Fruit fly (Drosophila melanogaster) whole organism, embryonic: ENCODE measurements around the gene edin.

Experiments used
- Ada2b ChIP-seq: fragments of 200-800 bp; sonication (Bioruptor generic); IDR thresholded peaks from 2 replicates; pipeline ENCODE4 v1.3.6; 2022; ENCODE audit warnings: missing biosample characterization, missing genetic modification characterization
- Awh ChIP-seq: fragments of 200-800 bp; sonication (Bioruptor generic); IDR thresholded peaks from 2 replicates; pipeline ENCODE4, ENCODE4 v1.3.6; 2022; ENCODE audit warnings: missing biosample characterization, missing genetic modification characterization
- B-H1 ChIP-seq: fragments of 200-800 bp; sonication (Bioruptor generic); IDR thresholded peaks from 3 replicates; pipeline ENCODE4 v1.3.6; 2022; ENCODE audit warnings: missing biosample characterization, missing genetic modification characterization
- BEAF-32 ChIP-seq: fragments of 200-800 bp; sonication (Bioruptor generic); optimal IDR thresholded peaks from 3 replicates; lab custom pipeline; 2017; ENCODE audit warnings: missing biosample characterization, missing genetic modification characterization, mild to moderate bottlenecking, moderate library complexity, missing genetic modification reagents
- Bdp1 ChIP-seq: fragments of 200-800 bp; sonication (Bioruptor generic); optimal IDR thresholded peaks from 3 replicates; lab custom pipeline; 2016; ENCODE audit warnings: missing biosample characterization, missing genetic modification characterization
- CG10321 ChIP-seq: fragments of 200-800 bp; sonication (Bioruptor generic); IDR thresholded peaks from 2 replicates; pipeline ENCODE4 v1.3.6; 2022; ENCODE audit warnings: missing biosample characterization, missing genetic modification characterization
- CG12104 ChIP-seq: fragments of 200-800 bp; sonication (Bioruptor generic); optimal IDR thresholded peaks from 3 replicates; lab custom pipeline; 2016; ENCODE audit warnings: missing biosample characterization, missing genetic modification characterization
- CG12236 ChIP-seq: fragments of 200-800 bp; sonication (Bioruptor generic); optimal IDR thresholded peaks from 2 replicates; lab custom pipeline; 2016; ENCODE audit warnings: missing biosample characterization, missing genetic modification characterization
- CG14710 ChIP-seq: fragments of 200-800 bp; sonication (Bioruptor generic); optimal IDR thresholded peaks from 3 replicates; lab custom pipeline; 2019; ENCODE audit warnings: missing biosample characterization, mild to moderate bottlenecking, missing genetic modification characterization, moderate library complexity
- CG15011 ChIP-seq: fragments of 200-800 bp; sonication (Bioruptor generic); optimal IDR thresholded peaks from 3 replicates; lab custom pipeline; 2018; ENCODE audit warnings: missing biosample characterization, mild to moderate bottlenecking, missing genetic modification characterization
- CG15269 ChIP-seq: fragments of 200-800 bp; sonication (Bioruptor generic); optimal IDR thresholded peaks from 2 replicates; lab custom pipeline; 2018; ENCODE audit warnings: missing biosample characterization, mild to moderate bottlenecking, missing genetic modification characterization, moderate library complexity
- CG15696 ChIP-seq: fragments of 200-800 bp; sonication (Bioruptor generic); optimal IDR thresholded peaks from 2 replicates; lab custom pipeline; 2019; ENCODE audit warnings: missing biosample characterization, mild to moderate bottlenecking, missing genetic modification characterization, moderate library complexity
- CG17186 ChIP-seq: fragments of 200-800 bp; sonication (Bioruptor generic); optimal IDR thresholded peaks from 3 replicates; lab custom pipeline; 2017; ENCODE audit warnings: missing biosample characterization, missing genetic modification reagents, missing genetic modification characterization
- CG17612 ChIP-seq: fragments of 200-800 bp; sonication (Bioruptor generic); IDR thresholded peaks from 2 replicates; pipeline ENCODE4 v1.3.6; 2022; ENCODE audit warnings: missing biosample characterization, missing genetic modification characterization
- CG17829 ChIP-seq: fragments of 200-800 bp; optimal IDR thresholded peaks from 2 replicates; lab custom pipeline; 2019; ENCODE audit warnings: missing biosample characterization, mild to moderate bottlenecking, missing genetic modification characterization, moderate library complexity
- CG18262 ChIP-seq: fragments of 200-800 bp; optimal IDR thresholded peaks from 3 replicates; lab custom pipeline; 2019; ENCODE audit warnings: missing biosample characterization, mild to moderate bottlenecking, missing genetic modification characterization, moderate library complexity
- CG1832 ChIP-seq: fragments of 200-800 bp; sonication (Bioruptor generic); optimal IDR thresholded peaks from 2 replicates; lab custom pipeline; 2017; ENCODE audit warnings: missing biosample characterization, mild to moderate bottlenecking, missing genetic modification characterization, inconsistent platforms
- CG18619 ChIP-seq: fragments of 200-800 bp; sonication (Bioruptor generic); optimal IDR thresholded peaks from 3 replicates; lab custom pipeline; 2017; ENCODE audit warnings: missing biosample characterization, mild to moderate bottlenecking, missing genetic modification characterization
- CG33213 ChIP-seq: fragments of 200-800 bp; sonication (Bioruptor generic); optimal IDR thresholded peaks from 3 replicates; lab custom pipeline; 2016; ENCODE audit warnings: missing biosample characterization, missing genetic modification characterization
- CG3838 ChIP-seq: fragments of 200-800 bp; sonication (Bioruptor generic); optimal IDR thresholded peaks from 3 replicates; lab custom pipeline; 2016; ENCODE audit warnings: missing biosample characterization, missing genetic modification characterization
- CG3995 ChIP-seq: fragments of 200-800 bp; sonication (Bioruptor generic); optimal IDR thresholded peaks from 3 replicates; lab custom pipeline; 2016; ENCODE audit warnings: missing biosample characterization, missing genetic modification characterization
- CG4328 ChIP-seq: fragments of 200-800 bp; sonication (Bioruptor generic); optimal IDR thresholded peaks from 3 replicates; lab custom pipeline; 2017; ENCODE audit warnings: missing biosample characterization, missing genetic modification reagents, missing genetic modification characterization
- CG7928 ChIP-seq: fragments of 200-800 bp; sonication (Bioruptor generic); optimal IDR thresholded peaks from 2 replicates; lab custom pipeline; 2017; ENCODE audit warnings: missing biosample characterization, mild to moderate bottlenecking, missing genetic modification characterization
- CG8478 ChIP-seq: fragments of >200 bp; optimal IDR thresholded peaks from 2 replicates; lab custom pipeline; 2018
- CG8924 ChIP-seq: fragments of 200-800 bp; optimal IDR thresholded peaks from 3 replicates; lab custom pipeline; 2019; ENCODE audit warnings: missing biosample characterization, mild to moderate bottlenecking, missing genetic modification characterization, moderate library complexity
- CG9727 ChIP-seq: fragments of 200-800 bp; sonication (Bioruptor generic); optimal IDR thresholded peaks from 3 replicates; lab custom pipeline; 2017; ENCODE audit warnings: missing biosample characterization, mild to moderate bottlenecking, missing genetic modification characterization
- CG9797 ChIP-seq: fragments of 200-800 bp; sonication (Bioruptor generic); optimal IDR thresholded peaks from 3 replicates; lab custom pipeline; 2018; ENCODE audit warnings: missing biosample characterization, mild to moderate bottlenecking, missing genetic modification characterization
- Fer3 ChIP-seq: fragments of 200-800 bp; sonication (Bioruptor generic); optimal IDR thresholded peaks from 2 replicates; lab custom pipeline; 2018; ENCODE audit warnings: missing biosample characterization, mild to moderate bottlenecking, missing genetic modification characterization, moderate library complexity
- Gsc ChIP-seq: fragments of 200-800 bp; sonication (Bioruptor generic); IDR thresholded peaks from 2 replicates; pipeline ENCODE4 v1.3.6; 2022; ENCODE audit warnings: missing biosample characterization, missing genetic modification characterization
- HLH54F ChIP-seq: fragments of 200-800 bp; sonication (Bioruptor generic); optimal IDR thresholded peaks from 3 replicates; lab custom pipeline; 2016; ENCODE audit warnings: missing biosample characterization, missing genetic modification characterization
- Hey ChIP-seq: fragments of 200-800 bp; sonication (Bioruptor generic); optimal IDR thresholded peaks from 3 replicates; lab custom pipeline; 2018; ENCODE audit warnings: missing biosample characterization, mild to moderate bottlenecking, missing genetic modification characterization
- Hr51 ChIP-seq, 2 experiments: fragments of 200-800 bp; sonication (Bioruptor generic); optimal IDR thresholded peaks; 2 replicates in 1 of 2; 3 replicates in 1 of 2; lab custom pipeline; 2016 to 2018; ENCODE audit warnings: missing biosample characterization in 2 of 2, missing genetic modification characterization in 2 of 2, mild to moderate bottlenecking in 1 of 2, moderate library complexity in 1 of 2
- Lhr ChIP-seq: fragments of 200-800 bp; sonication (Bioruptor generic); optimal IDR thresholded peaks from 3 replicates; lab custom pipeline; 2017; ENCODE audit warnings: mild to moderate bottlenecking, missing biosample characterization, missing genetic modification reagents, missing genetic modification characterization
- MTF-1 ChIP-seq: fragments of 200-800 bp; sonication (Bioruptor generic); optimal IDR thresholded peaks from 2 replicates; lab custom pipeline; 2018; ENCODE audit warnings: missing biosample characterization, mild to moderate bottlenecking, missing genetic modification characterization, borderline replicate concordance
- Neu2 ChIP-seq: fragments of 200-800 bp; sonication (Bioruptor generic); optimal IDR thresholded peaks from 3 replicates; lab custom pipeline; 2016; ENCODE audit warnings: missing biosample characterization, missing genetic modification characterization, borderline replicate concordance
- Sox100B ChIP-seq: fragments of 200-800 bp; sonication (Bioruptor generic); optimal IDR thresholded peaks from 3 replicates; lab custom pipeline; 2018; ENCODE audit warnings: missing biosample characterization, mild to moderate bottlenecking, missing genetic modification characterization
- Spps ChIP-seq: fragments of 200-800 bp; sonication (Bioruptor generic); optimal IDR thresholded peaks from 2 replicates; lab custom pipeline; 2018; ENCODE audit warnings: missing biosample characterization, mild to moderate bottlenecking, missing genetic modification characterization
- Xrp1 ChIP-seq: fragments of 200-800 bp; sonication (Bioruptor generic); IDR thresholded peaks from 2 replicates; pipeline ENCODE4 v1.3.6; 2022; ENCODE audit warnings: missing biosample characterization, missing genetic modification characterization
- dpn ChIP-seq, 2 experiments: fragments of 200-800 bp; sonication (Bioruptor generic); optimal IDR thresholded peaks; 3 replicates each; lab custom pipeline; 2016; ENCODE audit warnings: missing biosample characterization in 2 of 2, missing genetic modification characterization in 2 of 2
- eyg ChIP-seq: fragments of 200-800 bp; sonication (Bioruptor generic); optimal IDR thresholded peaks from 3 replicates; lab custom pipeline; 2016; ENCODE audit warnings: missing biosample characterization, missing genetic modification characterization
- jigr1 ChIP-seq: fragments of 200-800 bp; sonication (Bioruptor generic); IDR thresholded peaks from 3 replicates; pipeline ENCODE4 v1.3.6; 2022; ENCODE audit warnings: missing biosample characterization, missing genetic modification characterization
- ken ChIP-seq: fragments of 200-800 bp; sonication (Bioruptor generic); IDR thresholded peaks from 3 replicates; pipeline ENCODE4 v1.3.6; 2022; ENCODE audit warnings: missing biosample characterization, missing genetic modification characterization
- kni ChIP-seq: fragments of 200-800 bp; sonication (Bioruptor generic); optimal IDR thresholded peaks from 3 replicates; lab custom pipeline; 2017; ENCODE audit warnings: mild to moderate bottlenecking, missing biosample characterization, missing genetic modification reagents, missing genetic modification characterization
- mld ChIP-seq: fragments of 200-800 bp; sonication (Bioruptor generic); IDR thresholded peaks from 3 replicates; pipeline ENCODE4 v1.3.6; 2022; ENCODE audit warnings: missing biosample characterization, missing genetic modification characterization; ENCODE audit not compliant: partially characterized antibody
- pho ChIP-seq: fragments of 200-800 bp; sonication (Bioruptor generic); optimal IDR thresholded peaks from 2 replicates; lab custom pipeline; 2016; ENCODE audit warnings: missing biosample characterization, missing genetic modification characterization
- row ChIP-seq: fragments of 200-800 bp; sonication (Bioruptor generic); IDR thresholded peaks from 3 replicates; pipeline ENCODE4 v1.3.6; 2022; ENCODE audit warnings: missing biosample characterization, missing genetic modification characterization
- run ChIP-seq: fragments of 200-800 bp; sonication (Bioruptor generic); optimal IDR thresholded peaks from 3 replicates; lab custom pipeline; 2018; ENCODE audit warnings: missing biosample characterization, mild to moderate bottlenecking, missing genetic modification characterization
- salm ChIP-seq: fragments of 200-800 bp; sonication (Bioruptor generic); optimal IDR thresholded peaks from 2 replicates; lab custom pipeline; 2018; ENCODE audit warnings: missing biosample characterization, mild to moderate bottlenecking, missing genetic modification characterization
- sc ChIP-seq, 3 experiments: fragments of >200 bp in 2 of 3; fragments of 200-800 bp in 1 of 3; sonication (Bioruptor generic) in 1 of 3; optimal IDR thresholded peaks; 2 replicates in 2 of 3; 3 replicates in 1 of 3; lab custom pipeline; 2017; ENCODE audit warnings: mild to moderate bottlenecking in 1 of 3, missing biosample characterization in 1 of 3, missing genetic modification characterization in 1 of 3, missing genetic modification reagents in 1 of 3
- sens-2 ChIP-seq: fragments of 200-800 bp; sonication (Bioruptor generic); IDR thresholded peaks from 2 replicates; pipeline ENCODE4 v1.3.6; 2022; ENCODE audit warnings: missing biosample characterization, missing genetic modification characterization

Gene edin

DNA sequence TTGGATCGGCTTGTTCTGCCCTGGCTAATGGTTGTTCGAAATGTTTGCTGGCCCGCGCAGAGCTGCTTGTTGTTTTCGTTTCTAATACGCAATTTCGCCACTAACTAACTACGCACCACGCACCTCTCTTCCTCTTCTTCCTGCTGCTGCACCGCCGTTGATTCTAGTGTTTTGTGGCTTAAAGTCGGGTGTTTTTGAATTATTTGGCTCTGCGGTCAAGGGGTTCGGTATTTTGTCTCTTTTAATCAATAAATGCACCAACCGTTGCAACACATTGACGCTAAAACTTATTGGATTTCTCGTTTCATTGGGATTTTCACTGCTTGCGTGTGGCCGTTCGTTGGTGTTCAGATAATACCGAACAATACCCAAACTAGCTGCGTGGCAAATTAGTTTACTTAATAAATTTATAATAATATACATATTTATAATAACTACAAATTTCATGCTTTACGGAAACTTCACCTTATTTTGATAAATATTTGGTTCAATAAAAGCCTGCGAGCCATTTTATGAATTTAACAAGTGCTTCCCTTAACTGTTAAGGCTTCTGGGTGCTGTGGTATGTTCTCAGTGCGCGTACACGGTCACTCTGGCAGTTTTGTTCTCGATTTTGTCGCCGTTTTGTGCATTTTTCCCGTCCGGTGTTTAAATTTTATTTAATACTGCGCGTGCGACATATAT, 35.0 kb downstream of the edin start, which contains the start of the genes Edc3 and Nedd4 (continued):
- TF ChIP-seq CG1832 (GFP tag; lab: Kevin White, UChicago), result no peak
- TF ChIP-seq CG18262 (tag; lab: Kevin White, UChicago), result peak; percentile 19
- no peak for TF ChIP-seq CG8478 (lab: Kevin White, UChicago)
- peak; percentile 78 for TF ChIP-seq row (GFP tag; lab: Robert Waterston, UW)
- peak; percentile 17 for TF ChIP-seq Fer3 (tag; lab: Kevin White, UChicago)
- TF ChIP-seq CG17829 (tag; lab: Kevin White, UChicago), result peak; percentile 47
- TF ChIP-seq CG15269 (tag; lab: Kevin White, UChicago), result no peak
- TF ChIP-seq ken (GFP tag; lab: Robert Waterston, UW), result no peak
- TF ChIP-seq BEAF-32 (GFP tag; lab: Kevin White, UChicago), result peak; percentile 48
- no peak for TF ChIP-seq kni (GFP tag; lab: Kevin White, UChicago)
- TF ChIP-seq Gsc (GFP tag; lab: Robert Waterston, UW), result no peak
- TF ChIP-seq CG17186 (GFP tag; lab: Kevin White, UChicago), result peak; percentile 19
- no peak for TF ChIP-seq B-H1 (GFP tag; lab: Robert Waterston, UW)
- TF ChIP-seq Lhr (GFP tag; lab: Kevin White, UChicago), result peak; percentile 40
- no peak for TF ChIP-seq MTF-1 (GFP tag; lab: Kevin White, UChicago)
- TF ChIP-seq CG9797 (GFP tag; lab: Kevin White, UChicago), result peak; percentile 92
- TF ChIP-seq CG15011 (GFP tag; lab: Kevin White, UChicago), result no peak
- TF ChIP-seq CG3995 (GFP tag; lab: Kevin White, UChicago), result peak; percentile 16
- TF ChIP-seq Xrp1 (GFP tag; lab: Robert Waterston, UW), result no peak
- peak; percentile 65 for TF ChIP-seq CG8924 (tag; lab: Kevin White, UChicago)
- TF ChIP-seq pho, result no peak
- TF ChIP-seq eyg (GFP tag; lab: Kevin White, UChicago), result no peak
- TF ChIP-seq jigr1 (GFP tag; lab: Robert Waterston, UW), result no peak
- no peak for TF ChIP-seq Ada2b (GFP tag; lab: Robert Waterston, UW)
- TF ChIP-seq sc (optimal IDR thresholded peaks at IDR 0.05; lab: Kevin White, UChicago), result no peak
- TF ChIP-seq sc (GFP tag; optimal IDR thresholded peaks at IDR 0.05; lab: Kevin White, UChicago), result no peak
- no peak for TF ChIP-seq Awh (GFP tag; lab: Robert Waterston, UW)
- TF ChIP-seq HLH54F, result no peak
- no peak for TF ChIP-seq CG10321
- no peak for TF ChIP-seq CG12236 (GFP tag; lab: Kevin White, UChicago)
- TF ChIP-seq Spps (tag; lab: Kevin White, UChicago), result peak; percentile 2
- TF ChIP-seq sens-2 (GFP tag; lab: Robert Waterston, UW), result no peak
- TF ChIP-seq CG14710 (tag; lab: Kevin White, UChicago), result peak; percentile 78
- TF ChIP-seq salm (tag; lab: Kevin White, UChicago), result no peak
- no peak for TF ChIP-seq CG33213 (GFP tag; lab: Kevin White, UChicago)
- TF ChIP-seq CG17612, result no peak
- TF ChIP-seq CG4328 (GFP tag; lab: Kevin White, UChicago), result no peak
- TF ChIP-seq Sox100B (GFP tag; lab: Kevin White, UChicago), result peak; percentile 30
- no peak for TF ChIP-seq CG12104 (GFP tag; lab: Kevin White, UChicago)
- TF ChIP-seq CG7928, result peak; percentile 40
- TF ChIP-seq CG15696 (tag; lab: Kevin White, UChicago), result peak; percentile 34
- TF ChIP-seq CG9727 (GFP tag; lab: Kevin White, UChicago), result peak; percentile 1
- TF ChIP-seq Hey (tag; lab: Kevin White, UChicago), result no peak
- no peak for TF ChIP-seq run (tag; lab: Kevin White, UChicago)
- TF ChIP-seq Bdp1, result no peak
- peak; percentile 25 for TF ChIP-seq CG18619
- no peak for TF ChIP-seq mld (GFP tag; lab: Robert Waterston, UW)
- TF ChIP-seq CG3838, result no peak
- TF ChIP-seq Hr51 (GFP tag; optimal IDR thresholded peaks at IDR 0.05; lab: Kevin White, UChicago), result no peak
- TF ChIP-seq Neu2 (GFP tag; lab: Kevin White, UChicago), result no peak
- TF ChIP-seq dpn (GFP tag; optimal IDR thresholded peaks at IDR 0.05; lab: Kevin White, UChicago), result peak in 1 of 2 experiments; percentile 9
